Worm (Caenorhabditis elegans) whole organism, L2 larva: ENCODE data around the gene let-754.

Experiments
- C34F6.9 ChIP-seq: fragments of 150-350 bp; optimal IDR thresholded peaks from 2 replicates; lab custom pipeline; 2014; ENCODE audit warnings: missing biosample characterization, missing genetic modification characterization
- F13H6.1 ChIP-seq: sonication (generic microtip); optimal IDR thresholded peaks from 2 replicates; lab custom pipeline; 2016; ENCODE audit warnings: missing genetic modification characterization, missing compliant biosample characterization
- R02D3.7 ChIP-seq: fragments of 150-350 bp; optimal IDR thresholded peaks from 2 replicates; lab custom pipeline; 2014; ENCODE audit warnings: missing biosample characterization, missing genetic modification characterization
- Y55F3AM.14 ChIP-seq: fragments of 200-800 bp; sonication (Bioruptor generic); optimal IDR thresholded peaks from 2 replicates; lab custom pipeline; 2018; ENCODE audit warnings: mild to moderate bottlenecking, missing genetic modification characterization, missing compliant biosample characterization
- aly-2 ChIP-seq: fragments of 150-350 bp; optimal IDR thresholded peaks from 2 replicates; lab custom pipeline; 2014; ENCODE audit warnings: missing biosample characterization, missing genetic modification characterization
- ama-1 ChIP-seq: fragments of 150-350 bp; optimal IDR thresholded peaks from 2 replicates; lab custom pipeline; 2018; ENCODE audit warnings: inconsistent platforms
- blmp-1 ChIP-seq: sonication (generic microtip); optimal IDR thresholded peaks from 2 replicates; lab custom pipeline; 2017; ENCODE audit warnings: missing genetic modification characterization, mild to moderate bottlenecking, missing compliant biosample characterization, antibody characterized with exemption, moderate library complexity; ENCODE audit not compliant: insufficient read depth
- ceh-16 ChIP-seq: fragments of 150-350 bp; optimal IDR thresholded peaks from 2 replicates; lab custom pipeline; 2014; ENCODE audit warnings: missing biosample characterization, missing genetic modification characterization
- ceh-82 ChIP-seq: fragments of 150-350 bp; optimal IDR thresholded peaks from 2 replicates; lab custom pipeline; 2014; ENCODE audit warnings: missing biosample characterization, missing genetic modification characterization
- crh-2 ChIP-seq: sonication (generic microtip); optimal IDR thresholded peaks from 2 replicates; lab custom pipeline; 2017; ENCODE audit warnings: missing biosample characterization, missing genetic modification characterization
- egl-27 ChIP-seq: sonication (generic microtip); optimal IDR thresholded peaks from 3 replicates; lab custom pipeline; 2017; ENCODE audit warnings: missing biosample characterization, missing genetic modification reagents, missing genetic modification characterization
- elt-1 ChIP-seq: fragments of 150-350 bp; optimal IDR thresholded peaks from 2 replicates; lab custom pipeline; 2014; ENCODE audit warnings: missing biosample characterization, missing genetic modification characterization
- elt-3 ChIP-seq: sonication (generic microtip); optimal IDR thresholded peaks from 2 replicates; lab custom pipeline; 2017; ENCODE audit warnings: missing biosample characterization, missing genetic modification characterization
- fos-1 ChIP-seq: fragments of 150-350 bp; optimal IDR thresholded peaks from 2 replicates; lab custom pipeline; 2014; ENCODE audit warnings: missing biosample characterization, missing genetic modification characterization
- gmeb-1 ChIP-seq: fragments of 150-350 bp; optimal IDR thresholded peaks from 2 replicates; lab custom pipeline; 2014; ENCODE audit warnings: missing biosample characterization, missing genetic modification characterization
- lin-11 ChIP-seq: fragments of 150-350 bp; sonication (generic microtip); optimal IDR thresholded peaks from 2 replicates; lab custom pipeline; 2014; ENCODE audit warnings: missing biosample characterization, missing genetic modification characterization, inconsistent platforms, mixed read lengths
- lin-13 ChIP-seq: fragments of 150-350 bp; optimal IDR thresholded peaks from 2 replicates; lab custom pipeline; 2014; ENCODE audit warnings: missing biosample characterization, missing genetic modification reagents, missing genetic modification characterization
- lsy-2 ChIP-seq, 2 experiments: fragments of 150-350 bp in 1 of 2; sonication (generic microtip) in 1 of 2; optimal IDR thresholded peaks; 2 replicates each; lab custom pipeline; 2014 to 2017; ENCODE audit warnings: missing biosample characterization in 2 of 2, missing genetic modification characterization in 2 of 2
- mbf-1 ChIP-seq: sonication (generic microtip); optimal IDR thresholded peaks from 2 replicates; lab custom pipeline; 2017; ENCODE audit warnings: missing biosample characterization, missing genetic modification characterization
- mdl-1 ChIP-seq, 2 experiments: fragments of 150-350 bp in 1 of 2; sonication (generic microtip) in 1 of 2; optimal IDR thresholded peaks; 2 replicates each; lab custom pipeline; 2017; ENCODE audit warnings: missing biosample characterization in 2 of 2, missing genetic modification characterization in 2 of 2
- nhr-10 ChIP-seq: sonication (generic microtip); optimal IDR thresholded peaks from 2 replicates; lab custom pipeline; 2017; ENCODE audit warnings: missing biosample characterization, missing genetic modification characterization
- nhr-11 ChIP-seq: fragments of 150-350 bp; optimal IDR thresholded peaks from 2 replicates; lab custom pipeline; 2014; ENCODE audit warnings: missing biosample characterization, missing genetic modification characterization
- nhr-12 ChIP-seq: fragments of 150-350 bp; optimal IDR thresholded peaks from 2 replicates; lab custom pipeline; 2014; ENCODE audit warnings: missing biosample characterization, missing genetic modification characterization
- nhr-129 ChIP-seq: fragments of 150-350 bp; optimal IDR thresholded peaks from 2 replicates; lab custom pipeline; 2014; ENCODE audit warnings: missing biosample characterization, missing genetic modification characterization
- nhr-21 ChIP-seq: fragments of 150-350 bp; optimal IDR thresholded peaks from 2 replicates; lab custom pipeline; 2014; ENCODE audit warnings: missing biosample characterization, missing genetic modification characterization
- nhr-23 ChIP-seq: fragments of 150-350 bp; optimal IDR thresholded peaks from 2 replicates; lab custom pipeline; 2014; ENCODE audit warnings: missing biosample characterization, missing genetic modification reagents, missing genetic modification characterization
- nhr-237 ChIP-seq: fragments of 150-350 bp; optimal IDR thresholded peaks from 2 replicates; lab custom pipeline; 2014; ENCODE audit warnings: missing biosample characterization, missing genetic modification characterization
- nhr-25 ChIP-seq: fragments of 150-350 bp; sonication (generic microtip); optimal IDR thresholded peaks from 3 replicates; lab custom pipeline; 2014; ENCODE audit warnings: missing biosample characterization, missing genetic modification characterization
- nhr-6 ChIP-seq: fragments of 150-350 bp; optimal IDR thresholded peaks from 2 replicates; lab custom pipeline; 2014; ENCODE audit warnings: missing biosample characterization, missing genetic modification characterization
- nhr-77 ChIP-seq: fragments of 150-350 bp; optimal IDR thresholded peaks from 2 replicates; lab custom pipeline; 2014; ENCODE audit warnings: missing biosample characterization, missing genetic modification characterization
- peb-1 ChIP-seq: fragments of 150-350 bp; optimal IDR thresholded peaks from 2 replicates; lab custom pipeline; 2014; ENCODE audit warnings: missing biosample characterization, missing genetic modification characterization
- sem-4 ChIP-seq: fragments of 150-350 bp; optimal IDR thresholded peaks from 2 replicates; lab custom pipeline; 2014; ENCODE audit warnings: missing biosample characterization, missing genetic modification reagents, missing genetic modification characterization
- skn-1 ChIP-seq: sonication (generic microtip); optimal IDR thresholded peaks from 2 replicates; lab custom pipeline; 2017; ENCODE audit warnings: missing biosample characterization, missing genetic modification characterization
- sma-3 ChIP-seq: sonication (generic microtip); optimal IDR thresholded peaks from 2 replicates; lab custom pipeline; 2016; ENCODE audit warnings: missing genetic modification reagents, missing genetic modification characterization, missing compliant biosample characterization
- sma-9 ChIP-seq, 2 experiments: fragments of 150-350 bp in 1 of 2; sonication (generic microtip) in 1 of 2; optimal IDR thresholded peaks; 2 replicates each; lab custom pipeline; 2014 to 2016; ENCODE audit warnings: missing genetic modification characterization in 2 of 2, mild to moderate bottlenecking in 1 of 2, missing biosample characterization in 1 of 2, missing compliant biosample characterization in 1 of 2, missing genetic modification reagents in 1 of 2, moderate library complexity in 1 of 2
- unc-39 ChIP-seq: fragments of 150-350 bp; optimal IDR thresholded peaks from 2 replicates; lab custom pipeline; 2014; ENCODE audit warnings: missing biosample characterization, missing genetic modification characterization
- unc-55 ChIP-seq: fragments of 150-350 bp; sonication (generic microtip); optimal IDR thresholded peaks from 3 replicates; lab custom pipeline; 2014; ENCODE audit warnings: missing biosample characterization, missing genetic modification reagents, missing genetic modification characterization
- unc-62 ChIP-seq: fragments of 150-350 bp; optimal IDR thresholded peaks from 2 replicates; lab custom pipeline; 2014; ENCODE audit warnings: missing biosample characterization, missing genetic modification reagents, missing genetic modification characterization
- zag-1 ChIP-seq: fragments of 150-350 bp; optimal IDR thresholded peaks from 2 replicates; lab custom pipeline; 2014; ENCODE audit warnings: missing biosample characterization, missing genetic modification characterization
- ztf-1 ChIP-seq: fragments of 200-800 bp; sonication (Bioruptor generic); conservative IDR thresholded peaks from 2 replicates; pipeline ENCODE4 v1.3.6; 2022; ENCODE audit warnings: missing genetic modification characterization, missing compliant biosample characterization
- ztf-11 ChIP-seq: sonication (generic microtip); optimal IDR thresholded peaks from 2 replicates; lab custom pipeline; 2017; ENCODE audit warnings: missing biosample characterization, missing genetic modification characterization
- ztf-4 ChIP-seq: fragments of 150-350 bp; optimal IDR thresholded peaks from 2 replicates; lab custom pipeline; 2014; ENCODE audit warnings: missing biosample characterization, missing genetic modification characterization

Gene let-754

ce11 chrIII:7940819-7941218 lies 12.3 kb downstream of the let-754 start, which contains the start of gene C29E4.12 (continued):
- no peak for TF ChIP-seq nhr-237
- TF ChIP-seq ztf-4 (tag; lab: Kevin White, UChicago) = no peak
- TF ChIP-seq aly-2 (tag; lab: Kevin White, UChicago) = no peak
- TF ChIP-seq crh-2 = peak; percentile 49
- TF ChIP-seq nhr-77 (tag; lab: Kevin White, UChicago) = peak; percentile 30
- no peak for TF ChIP-seq sem-4 (tag; lab: Kevin White, UChicago)
- TF ChIP-seq mbf-1 (tag; lab: Kevin White, UChicago) = no peak
- TF ChIP-seq nhr-25 (tag; lab: Kevin White, UChicago) = peak; percentile 60
- peak; percentile 58 for TF ChIP-seq sma-9 (GFP tag; optimal IDR thresholded peaks at IDR 0.05; lab: Kevin White, UChicago)
- no peak for TF ChIP-seq sma-9 (tag; optimal IDR thresholded peaks at IDR 0.05; lab: Kevin White, UChicago)
- no peak for TF ChIP-seq elt-1 (tag; lab: Kevin White, UChicago)
- TF ChIP-seq Y55F3AM.14 = no peak
- peak; percentile 70 for TF ChIP-seq lin-11 (tag; lab: Kevin White, UChicago)
- TF ChIP-seq gmeb-1 (tag; lab: Kevin White, UChicago) = peak; percentile 97
- peak; percentile 61 for TF ChIP-seq sma-3
- no peak for TF ChIP-seq ceh-82 (tag; lab: Kevin White, UChicago)
- TF ChIP-seq ztf-11 (tag; lab: Kevin White, UChicago) = no peak
- TF ChIP-seq skn-1 (tag; lab: Kevin White, UChicago) = no peak
- peak; percentile 20 for TF ChIP-seq R02D3.7 (tag; lab: Kevin White, UChicago)
- peak; percentile 51 to 88 for TF ChIP-seq lsy-2 (tag; optimal IDR thresholded peaks at IDR 0.05; lab: Kevin White, UChicago)
- TF ChIP-seq mdl-1 (tag; optimal IDR thresholded peaks at IDR 0.05; lab: Kevin White, UChicago) = no peak
- no peak for TF ChIP-seq peb-1 (tag; lab: Kevin White, UChicago)
- no peak for TF ChIP-seq nhr-6 (tag; lab: Kevin White, UChicago)

- TF ChIP-seq Y55F3AM.14 (no peak), unc-62 (no peak), nhr-237 (no peak), ama-1 (lab: Kevin White, UChicago) (no peak), crh-2 (no peak), nhr-21 (tag; lab: Kevin White, UChicago) (no peak), lin-13 (GFP tag; lab: Kevin White, UChicago) (no peak), F13H6.1 (no peak), egl-27 (tag; lab: Kevin White, UChicago) (no peak), elt-1 (tag; lab: Kevin White, UChicago) (no peak), aly-2 (tag; lab: Kevin White, UChicago) (no peak), nhr-11 (no peak), zag-1 (tag; lab: Kevin White, UChicago) (no peak), nhr-12 (tag; lab: Kevin White, UChicago) (no peak)
Observed at ce11 chrIII:7937548-7937947, 15.6 kb downstream of the let-754 start, which contains the start of gene C29E4.10. Gene C29E4.10, plus strand, starts transcription at chrIII:7937848.

- peak; percentile 34 for TF ChIP-seq fos-1 (tag; lab: Kevin White, UChicago)
- TF ChIP-seq Y55F3AM.14 = no peak
- no peak for TF ChIP-seq nhr-77 (tag; lab: Kevin White, UChicago)
- TF ChIP-seq nhr-23 (tag; lab: Kevin White, UChicago) = no peak
- TF ChIP-seq elt-3 (tag; lab: Kevin White, UChicago) = no peak
- TF ChIP-seq unc-39 (tag; lab: Kevin White, UChicago) = no peak
- no peak for TF ChIP-seq ceh-82 (tag; lab: Kevin White, UChicago)
- TF ChIP-seq zag-1 (tag; lab: Kevin White, UChicago) = no peak
- no peak for TF ChIP-seq ceh-16 (tag; lab: Kevin White, UChicago)
- TF ChIP-seq blmp-1 (tag; lab: Kevin White, UChicago) = peak; percentile 6
- TF ChIP-seq, all 48 proteins: peak for 2
Observed at ce11 chrIII:7933235-7933634, 19.9 kb downstream of the let-754 start, which contains the start of gene ran-2. Gene ran-2, plus strand, starts transcription at chrIII:7933535.

DNA sequence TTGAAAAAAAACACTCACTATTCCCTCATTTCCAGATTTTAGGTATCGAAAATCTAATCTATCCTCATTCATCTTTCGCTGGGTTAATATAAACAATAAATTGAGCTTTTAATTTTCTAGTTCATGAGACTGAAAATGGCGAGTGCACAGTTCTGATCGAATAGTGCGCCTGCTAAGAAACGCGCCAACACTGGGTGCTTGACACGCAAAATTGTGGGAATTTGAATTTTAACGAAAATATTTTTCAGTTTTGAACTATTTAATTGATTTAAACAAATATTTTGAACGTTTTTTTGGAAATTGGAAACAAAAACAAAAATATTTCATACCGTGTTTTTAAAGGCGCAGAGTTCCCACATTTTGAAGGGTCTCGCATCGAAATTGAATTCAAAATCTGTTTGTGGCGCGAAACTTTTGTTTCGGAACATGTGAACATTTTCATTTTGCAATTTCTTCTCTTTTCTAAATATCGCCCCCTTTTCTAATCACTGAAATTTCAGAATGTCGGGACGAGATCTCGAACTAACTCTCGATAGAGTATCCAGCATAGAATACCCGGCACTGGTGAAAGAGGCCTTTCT lies 24.5 kb downstream of the let-754 start, which contains the start of the genes C29E4.13 and npp-15:
TSS of gene C29E4.13 (minus strand) at position 169 of the 581 bp plus-strand sequence.
TSS of gene npp-15 (plus strand) at position 495 of the 581 bp plus-strand sequence.
- TF ChIP-seq C34F6.9 (tag; lab: Kevin White, UChicago) (no peak), nhr-21 (tag; lab: Kevin White, UChicago) (no peak), blmp-1 (tag; lab: Kevin White, UChicago) (no peak), unc-55 (GFP tag; lab: Kevin White, UChicago) (peak; percentile 65), gmeb-1 (tag; lab: Kevin White, UChicago) (peak; percentile 78), skn-1 (tag; lab: Kevin White, UChicago) (no peak), lsy-2 (tag; optimal IDR thresholded peaks at IDR 0.05; lab: Kevin White, UChicago) (peak; percentile 16 to 79), nhr-25 (tag; lab: Kevin White, UChicago) (peak; percentile 62), ceh-82 (tag; lab: Kevin White, UChicago) (no peak), unc-39 (tag; lab: Kevin White, UChicago) (no peak), lin-13 (GFP tag; lab: Kevin White, UChicago) (no peak), nhr-129 (tag; lab: Kevin White, UChicago) (peak; percentile 39), nhr-10 (tag; lab: Kevin White, UChicago) (no peak), nhr-237 (no peak), sem-4 (tag; lab: Kevin White, UChicago) (no peak), crh-2 (peak; percentile 50), ztf-1 (GFP tag; lab: Robert Waterston, UW) (no peak)
